Fruit fly (Drosophila melanogaster) whole organism, pupa: Measurements from ENCODE around the gene TwdlN.

Source experiments
- CG10348 ChIP-seq: fragments of 200-800 bp; sonication (Bioruptor generic); IDR thresholded peaks from 2 replicates; pipeline ENCODE4 v1.3.6; 2022; ENCODE audit warnings: missing biosample characterization, missing genetic modification characterization
- CG12605 ChIP-seq: fragments of 200-800 bp; sonication (Bioruptor generic); IDR thresholded peaks from 2 replicates; pipeline ENCODE4 v1.3.6; 2022; ENCODE audit warnings: missing biosample characterization, missing genetic modification characterization
- CG13204 ChIP-seq: fragments of 200-800 bp; sonication (Bioruptor generic); optimal IDR thresholded peaks from 2 replicates; lab custom pipeline; 2018; ENCODE audit warnings: missing biosample characterization, mild to moderate bottlenecking, missing genetic modification characterization, moderate library complexity
- CG14655 ChIP-seq: fragments of 200-800 bp; sonication (Bioruptor generic); optimal IDR thresholded peaks from 3 replicates; lab custom pipeline; 2017; ENCODE audit warnings: mild to moderate bottlenecking, missing biosample characterization, missing genetic modification reagents, missing genetic modification characterization
- CG15710 ChIP-seq: fragments of 200-800 bp; sonication (Bioruptor generic); optimal IDR thresholded peaks from 2 replicates; lab custom pipeline; 2018; ENCODE audit warnings: missing biosample characterization, mild to moderate bottlenecking, missing genetic modification characterization, moderate library complexity
- CG17806 ChIP-seq: fragments of 200-800 bp; sonication (Bioruptor generic); optimal IDR thresholded peaks from 2 replicates; lab custom pipeline; 2018; ENCODE audit warnings: missing biosample characterization, mild to moderate bottlenecking, missing genetic modification characterization, moderate library complexity
- CG32121 ChIP-seq: fragments of 200-800 bp; sonication (Bioruptor generic); IDR thresholded peaks from 2 replicates; pipeline ENCODE4 v1.3.6; 2022; ENCODE audit warnings: missing biosample characterization, missing genetic modification characterization
- CG34367 ChIP-seq: fragments of 200-800 bp; sonication (Bioruptor generic); optimal IDR thresholded peaks from 2 replicates; lab custom pipeline; 2018; ENCODE audit warnings: missing biosample characterization, mild to moderate bottlenecking, missing genetic modification characterization
- CG4496 ChIP-seq: fragments of 200-800 bp; sonication (Bioruptor generic); IDR thresholded peaks from 3 replicates; pipeline ENCODE4 v1.3.6; 2022; ENCODE audit warnings: missing biosample characterization, missing genetic modification characterization
- CG8159 ChIP-seq: fragments of 200-800 bp; sonication (Bioruptor generic); optimal IDR thresholded peaks from 3 replicates; lab custom pipeline; 2018; ENCODE audit warnings: missing biosample characterization, mild to moderate bottlenecking, missing genetic modification characterization, moderate library complexity
- CG8301 ChIP-seq: fragments of 200-800 bp; sonication (Bioruptor generic); optimal IDR thresholded peaks from 2 replicates; lab custom pipeline; 2018; ENCODE audit warnings: missing biosample characterization, mild to moderate bottlenecking, missing genetic modification characterization
- CG9948 ChIP-seq: fragments of 200-800 bp; sonication (Bioruptor generic); optimal IDR thresholded peaks from 2 replicates; lab custom pipeline; 2018; ENCODE audit warnings: missing biosample characterization, mild to moderate bottlenecking, missing genetic modification characterization, moderate library complexity
- D1 ChIP-seq: fragments of 200-800 bp; sonication (Bioruptor generic); optimal IDR thresholded peaks from 2 replicates; lab custom pipeline; 2018; ENCODE audit warnings: missing biosample characterization, mild to moderate bottlenecking, missing genetic modification characterization, moderate library complexity
- EcR ChIP-seq: fragments of 200-800 bp; sonication (Bioruptor generic); optimal IDR thresholded peaks from 3 replicates; lab custom pipeline; 2019; ENCODE audit warnings: missing biosample characterization, missing genetic modification characterization, mild to moderate bottlenecking, moderate library complexity, missing genetic modification reagents
- Ets98B ChIP-seq: fragments of 200-800 bp; sonication (Bioruptor generic); IDR thresholded peaks from 2 replicates; pipeline ENCODE4 v1.3.6; 2022; ENCODE audit warnings: missing biosample characterization, missing genetic modification characterization
- Pif1A ChIP-seq: fragments of 200-800 bp; sonication (Bioruptor generic); optimal IDR thresholded peaks from 3 replicates; lab custom pipeline; 2016; ENCODE audit warnings: missing biosample characterization, missing genetic modification characterization
- Pif1B ChIP-seq: fragments of 200-800 bp; sonication (Bioruptor generic); optimal IDR thresholded peaks from 3 replicates; lab custom pipeline; 2016; ENCODE audit warnings: missing biosample characterization, missing genetic modification characterization
- Snoo ChIP-seq: fragments of 200-800 bp; sonication (Bioruptor generic); optimal IDR thresholded peaks from 3 replicates; lab custom pipeline; 2017; ENCODE audit warnings: missing biosample characterization, mild to moderate bottlenecking, missing genetic modification characterization, inconsistent platforms
- fd96Ca ChIP-seq: fragments of 200-800 bp; sonication (Bioruptor generic); IDR thresholded peaks from 3 replicates; pipeline ENCODE4 v1.3.6; 2022; ENCODE audit warnings: missing biosample characterization, missing genetic modification characterization
- gl ChIP-seq: fragments of 200-800 bp; sonication (Bioruptor generic); optimal IDR thresholded peaks from 2 replicates; lab custom pipeline; 2018; ENCODE audit warnings: missing biosample characterization, mild to moderate bottlenecking, missing genetic modification characterization
- rn ChIP-seq: fragments of 200-800 bp; sonication (Bioruptor generic); IDR thresholded peaks from 2 replicates; pipeline ENCODE4 v1.3.6; 2022; ENCODE audit warnings: missing biosample characterization, missing genetic modification characterization

TwdlN gene

DNA sequence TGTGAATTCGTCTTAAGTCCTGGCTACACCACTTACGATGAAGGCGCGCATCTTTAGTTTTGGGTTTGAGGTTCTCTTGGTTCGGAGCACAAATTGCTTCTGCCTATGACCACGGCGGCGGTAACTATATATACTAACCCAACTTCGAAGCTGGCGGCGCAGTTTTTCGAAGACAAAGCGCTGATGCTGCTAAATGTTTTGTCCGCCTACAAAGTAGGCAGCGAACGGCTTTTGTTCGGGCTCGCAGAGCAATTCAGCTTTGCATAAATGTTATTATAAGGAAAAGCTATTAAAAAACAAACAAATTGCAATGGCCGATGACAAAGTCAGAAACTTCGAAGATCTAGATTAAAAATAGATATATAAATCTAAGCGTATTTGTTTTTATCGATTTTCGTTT is 6.1 kb upstream of the TwdlN start, which contains the start of gene TwdlL:
TwdlL (minus strand) TSS at position 101 of the 400 bp plus-strand sequence.
- TF ChIP-seq CG32121 (GFP tag; lab: Robert Waterston, UW) (no peak), gl (no peak), CG13204 (GFP tag; lab: Kevin White, UChicago) (no peak), CG8159 (tag; lab: Kevin White, UChicago) (no peak), CG10348 (no peak), Ets98B (GFP tag; lab: Robert Waterston, UW) (no peak), Snoo (no peak), CG15710 (tag; lab: Kevin White, UChicago) (no peak), CG34367 (tag; lab: Kevin White, UChicago) (no peak), Pif1A (no peak), D1 (no peak), fd96Ca (GFP tag; lab: Robert Waterston, UW) (no peak), CG14655 (GFP tag; lab: Kevin White, UChicago) (no peak), CG9948 (tag; lab: Kevin White, UChicago) (no peak), CG8301 (tag; lab: Kevin White, UChicago) (no peak), rn (GFP tag; lab: Robert Waterston, UW) (no peak), CG4496 (no peak), EcR (GFP tag; lab: Kevin White, UChicago) (no peak)
- TF ChIP-seq, all 21 proteins: peak for 0

- TF ChIP-seq CG17806 (no peak), CG10348 (no peak), CG9948 (tag; lab: Kevin White, UChicago) (no peak), EcR (GFP tag; lab: Kevin White, UChicago) (no peak), gl (no peak), rn (GFP tag; lab: Robert Waterston, UW) (no peak), fd96Ca (GFP tag; lab: Robert Waterston, UW) (no peak), CG15710 (tag; lab: Kevin White, UChicago) (no peak), CG12605 (GFP tag; lab: Robert Waterston, UW) (no peak), CG8301 (tag; lab: Kevin White, UChicago) (no peak), CG14655 (GFP tag; lab: Kevin White, UChicago) (no peak), D1 (no peak), CG4496 (no peak), Ets98B (GFP tag; lab: Robert Waterston, UW) (no peak), CG8159 (tag; lab: Kevin White, UChicago) (no peak), Pif1A (no peak), Pif1B (GFP tag; lab: Kevin White, UChicago) (no peak), CG34367 (tag; lab: Kevin White, UChicago) (no peak), CG32121 (GFP tag; lab: Robert Waterston, UW) (no peak), CG13204 (GFP tag; lab: Kevin White, UChicago) (no peak)
Measured at dm6 chr3R:26626638-26627037, 5.0 kb upstream of the TwdlN start, which contains the start of gene TwdlO. Gene TwdlO (minus strand): TSS chr3R:26626738.

DNA sequence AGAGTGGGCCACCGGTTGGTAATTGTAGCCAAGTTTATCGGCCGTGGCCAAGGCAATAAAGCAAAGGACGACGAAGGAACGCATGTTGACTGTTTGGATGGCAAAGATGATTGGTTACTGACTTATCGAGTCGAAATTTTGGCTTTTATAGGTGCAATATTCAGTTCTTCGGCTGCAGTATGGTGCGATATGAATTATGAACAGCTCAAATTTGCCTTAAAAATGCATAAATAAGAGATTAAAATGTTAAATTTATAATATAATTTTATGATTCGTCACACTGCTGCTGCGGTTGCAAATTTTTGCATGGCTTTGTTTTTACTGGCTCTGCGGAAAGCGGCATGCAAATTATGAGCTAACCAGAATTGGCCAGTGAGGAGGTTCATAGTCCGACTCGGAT is 3.0 kb upstream of the TwdlN start, which contains the start of gene TwdlK:
TwdlK (minus strand) TSS at position 101 of the 400 bp plus-strand sequence.
- TF ChIP-seq CG12605 (GFP tag; lab: Robert Waterston, UW) (no peak), D1 (no peak), fd96Ca (GFP tag; lab: Robert Waterston, UW) (no peak), CG15710 (tag; lab: Kevin White, UChicago) (no peak), CG10348 (no peak), CG34367 (tag; lab: Kevin White, UChicago) (no peak), CG17806 (no peak), CG8159 (tag; lab: Kevin White, UChicago) (no peak), Pif1B (GFP tag; lab: Kevin White, UChicago) (no peak), EcR (GFP tag; lab: Kevin White, UChicago) (no peak), gl (no peak), CG13204 (GFP tag; lab: Kevin White, UChicago) (no peak), CG8301 (tag; lab: Kevin White, UChicago) (no peak), Ets98B (GFP tag; lab: Robert Waterston, UW) (no peak)

DNA sequence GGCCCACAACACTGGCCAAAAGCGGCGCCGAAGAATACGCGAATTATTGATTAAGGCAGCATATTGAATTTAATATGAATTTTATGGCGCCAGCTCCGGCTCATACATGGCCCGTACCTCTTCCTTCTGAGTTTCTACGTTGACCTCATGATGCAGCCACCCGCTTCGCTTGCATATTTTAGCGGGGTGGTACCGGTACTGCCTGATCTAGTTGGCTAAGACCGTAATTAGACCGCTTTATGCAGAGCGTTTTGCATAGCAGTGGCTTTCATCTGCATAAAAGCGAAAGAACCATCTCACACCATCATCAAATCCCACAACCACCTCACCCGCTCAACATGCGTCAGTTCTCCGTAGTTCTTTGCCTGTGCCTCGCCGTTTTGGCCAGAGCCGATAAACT is 2.1 kb upstream of the TwdlN start, which contains the start of gene TwdlJ:
TwdlJ (plus strand) TSS at position 301 of the 400 bp plus-strand sequence.
- TF ChIP-seq CG17806 (no peak), CG15710 (tag; lab: Kevin White, UChicago) (no peak), rn (GFP tag; lab: Robert Waterston, UW) (no peak), CG9948 (tag; lab: Kevin White, UChicago) (no peak), fd96Ca (GFP tag; lab: Robert Waterston, UW) (no peak), CG12605 (GFP tag; lab: Robert Waterston, UW) (no peak), EcR (GFP tag; lab: Kevin White, UChicago) (no peak)

DNA sequence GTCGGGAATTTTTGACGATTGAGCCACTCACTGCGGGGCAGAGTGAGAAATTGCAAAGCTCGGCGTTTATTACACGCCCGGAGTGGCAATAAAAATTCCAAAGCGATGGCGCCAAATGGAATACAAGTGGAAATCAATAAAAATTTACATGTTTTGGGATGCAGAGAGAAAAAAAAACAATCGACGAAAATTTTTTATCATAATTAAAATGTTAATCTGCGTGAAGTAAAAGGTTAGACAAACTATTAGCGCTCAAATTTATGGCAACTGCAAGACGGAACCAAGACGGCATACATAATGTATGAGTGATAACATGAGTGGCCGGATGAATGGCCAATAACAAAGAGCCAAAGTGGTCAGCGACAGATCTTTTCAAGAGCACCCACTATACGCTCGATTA is 1.3 kb downstream of the TwdlN start:
- no peak for TF ChIP-seq Snoo
- TF ChIP-seq CG13204 (GFP tag; lab: Kevin White, UChicago) = no peak
- no peak for TF ChIP-seq CG32121 (GFP tag; lab: Robert Waterston, UW)
- TF ChIP-seq fd96Ca (GFP tag; lab: Robert Waterston, UW) = no peak
- no peak for TF ChIP-seq CG17806
- no peak for TF ChIP-seq gl
- no peak for TF ChIP-seq rn (GFP tag; lab: Robert Waterston, UW)
- no peak for TF ChIP-seq CG14655 (GFP tag; lab: Kevin White, UChicago)
- TF ChIP-seq EcR (GFP tag; lab: Kevin White, UChicago) = no peak

DNA sequence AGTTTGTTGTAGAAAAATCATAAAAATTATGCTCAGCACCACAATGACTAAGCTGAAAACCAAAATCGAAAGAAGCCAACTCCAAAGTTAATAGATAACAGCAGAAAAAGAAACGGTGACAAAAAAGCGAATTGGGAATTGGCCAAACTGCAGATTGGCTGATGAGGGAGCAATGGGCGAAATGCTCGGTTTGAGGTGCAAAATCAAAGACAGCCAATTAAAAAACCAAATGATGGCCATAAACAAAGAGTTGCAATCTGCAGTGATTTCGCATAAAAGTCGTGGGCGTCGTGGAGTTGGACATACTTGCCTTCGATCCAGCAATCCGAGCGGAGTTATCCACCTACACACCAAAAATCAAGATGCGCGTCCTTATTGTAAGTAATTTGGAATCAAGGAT is 1.8 kb downstream of the TwdlN start, which contains the start of gene TwdlH:
TwdlH (plus strand) TSS at position 301 of the 400 bp plus-strand sequence.
- TF ChIP-seq D1 (no peak), CG32121 (GFP tag; lab: Robert Waterston, UW) (no peak), CG8301 (tag; lab: Kevin White, UChicago) (no peak), CG14655 (GFP tag; lab: Kevin White, UChicago) (no peak), Snoo (no peak), CG13204 (GFP tag; lab: Kevin White, UChicago) (no peak), CG17806 (no peak), CG4496 (no peak), Pif1A (no peak), Ets98B (GFP tag; lab: Robert Waterston, UW) (no peak), fd96Ca (GFP tag; lab: Robert Waterston, UW) (no peak), rn (GFP tag; lab: Robert Waterston, UW) (no peak), CG9948 (tag; lab: Kevin White, UChicago) (no peak)
